Fruit fly (Drosophila melanogaster): ENCODE data around the gene CG5050.

The CG5050 gene

DNA sequence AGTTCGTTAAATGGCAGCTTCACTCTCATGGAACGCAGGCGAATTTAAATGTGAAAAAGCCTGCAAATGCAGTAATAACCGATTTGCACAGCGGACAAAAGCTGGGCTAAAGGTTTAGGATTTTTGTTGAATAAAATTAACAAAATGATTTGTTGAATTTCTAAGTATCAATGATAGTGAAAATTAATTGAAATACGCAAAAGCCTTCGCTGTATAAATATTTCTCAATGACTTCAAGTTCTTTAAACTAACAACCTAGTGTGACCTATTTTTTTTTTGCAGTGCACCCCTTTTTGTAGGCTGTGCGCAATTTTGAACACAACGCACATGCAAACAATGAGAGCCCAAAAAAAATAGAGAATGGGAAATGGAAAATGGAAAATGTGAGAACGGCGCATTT lies 14.2 kb downstream of the CG5050 start:
- TF ChIP-seq sv (GFP tag; optimal IDR thresholded peaks at IDR 0.05) (no peak), CrebA (GFP tag; optimal IDR thresholded peaks at IDR 0.05; ENCODE audit: borderline replicate concordance) (no peak), brk (GFP tag; optimal IDR thresholded peaks at IDR 0.05) (no peak), fru (GFP tag; optimal IDR thresholded peaks at IDR 0.05) (peak; percentile 28), rgr (GFP tag; optimal IDR thresholded peaks at IDR 0.05) (peak; percentile 1), foxo (GFP tag; optimal IDR thresholded peaks at IDR 0.05) (peak in 1 of 2 experiments; percentile 28), h (GFP tag; optimal IDR thresholded peaks at IDR 0.05) (no peak)

- TF ChIP-seq CG32264 (GFP tag; optimal IDR thresholded peaks at IDR 0.05) (peak; percentile 8), br (GFP tag; optimal IDR thresholded peaks at IDR 0.05) (peak; percentile 32), psq (GFP tag; optimal IDR thresholded peaks at IDR 0.05) (peak; percentile 50), usp (GFP tag; optimal IDR thresholded peaks at IDR 0.05) (no peak), rgr (GFP tag; optimal IDR thresholded peaks at IDR 0.05) (peak; percentile 80), foxo (GFP tag; optimal IDR thresholded peaks at IDR 0.05) (peak in 1 of 2 experiments; percentile 58), sage (GFP tag; optimal IDR thresholded peaks at IDR 0.05) (no peak), Dfd (GFP tag; optimal IDR thresholded peaks at IDR 0.05) (no peak), Jra (GFP tag; optimal IDR thresholded peaks at IDR 0.05) (peak; percentile 45), woc (GFP tag; optimal IDR thresholded peaks at IDR 0.05) (no peak), pan (optimal IDR thresholded peaks at IDR 0.05) (no peak), dmrt93B (GFP tag; optimal IDR thresholded peaks at IDR 0.05) (peak; percentile 30), HLH106 (tag; optimal IDR thresholded peaks at IDR 0.05) (peak; percentile 33), Vsx2 (GFP tag; optimal IDR thresholded peaks at IDR 0.05; ENCODE audit: partially characterized antibody) (no peak), dsf (GFP tag; optimal IDR thresholded peaks at IDR 0.05; ENCODE audit: borderline replicate concordance) (no peak), Hr83 (GFP tag; optimal IDR thresholded peaks at IDR 0.05; ENCODE audit: poor library complexity, severe bottlenecking) (peak; percentile 89), h (GFP tag; optimal IDR thresholded peaks at IDR 0.05) (peak; percentile 69), OdsH (GFP tag; optimal IDR thresholded peaks at IDR 0.05) (peak; percentile 81), GATAd (GFP tag; optimal IDR thresholded peaks at IDR 0.05) (no peak), lola (GFP tag; optimal IDR thresholded peaks at IDR 0.05) (no peak), Sp1 (GFP tag; optimal IDR thresholded peaks at IDR 0.05) (peak; percentile 20), dl (GFP tag; optimal IDR thresholded peaks at IDR 0.05; ENCODE audit: insufficient read depth in 1 of 2, partially characterized antibody in 2 of 2) (no peak), CG9705 (GFP tag; optimal IDR thresholded peaks at IDR 0.05) (peak; percentile 19), jim (GFP tag; optimal IDR thresholded peaks at IDR 0.05) (peak; percentile 36), Hnf4 (GFP tag; optimal IDR thresholded peaks at IDR 0.05) (peak; percentile 80)
These were observed 17.9 kb downstream of the CG5050 start for dm6 chr2L:17470630-17471029.

DNA sequence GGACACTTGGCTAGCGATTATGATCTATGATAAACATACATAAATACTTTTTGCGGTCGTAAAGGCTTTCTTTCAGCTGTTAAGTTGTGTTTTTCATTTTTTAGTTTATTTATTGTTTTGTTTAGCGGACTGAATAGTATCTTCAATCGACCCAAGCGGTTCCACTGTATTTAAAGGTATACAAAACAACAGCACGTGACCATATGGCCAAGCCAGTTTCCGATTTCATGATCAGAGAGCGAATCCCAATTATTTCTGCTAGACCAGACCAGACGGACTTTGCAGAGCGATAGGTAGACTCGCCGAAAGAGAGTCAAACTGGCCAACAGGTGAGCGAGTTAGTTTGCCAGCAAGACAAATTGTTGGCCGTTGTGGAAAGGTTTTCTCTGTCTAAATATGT lies 18.8 kb downstream of the CG5050 start, which contains the start of gene Sgt:
Sgt (plus strand) TSS at position 80 of the 400 bp plus-strand sequence.
- TF ChIP-seq Dif (GFP tag; optimal IDR thresholded peaks at IDR 0.05; ENCODE audit: partially characterized antibody) (peak; percentile 22), OdsH (GFP tag; optimal IDR thresholded peaks at IDR 0.05) (no peak)

dm6 chr2L:17472582-17473524 lies 20.1 kb downstream of the CG5050 start, which contains the start of gene BicD:
Gene BicD (minus strand): TSS chr2L:17473215.
- TF ChIP-seq Jra (GFP tag; optimal IDR thresholded peaks at IDR 0.05) (no peak), Rel (GFP tag; optimal IDR thresholded peaks at IDR 0.05) (no peak), Rel (tag; optimal IDR thresholded peaks at IDR 0.05) (peak; percentile 16), Myc (optimal IDR thresholded peaks at IDR 0.05) (peak; percentile 25), foxo (GFP tag; optimal IDR thresholded peaks at IDR 0.05) (peak in 1 of 2 experiments; percentile 20), N (GFP tag; optimal IDR thresholded peaks at IDR 0.05) (peak; percentile 54), HLH106 (tag; optimal IDR thresholded peaks at IDR 0.05) (peak; percentile 25), Mio (GFP tag; optimal IDR thresholded peaks at IDR 0.05) (no peak), Sp1 (GFP tag; optimal IDR thresholded peaks at IDR 0.05) (peak; percentile 38), rgr (GFP tag; optimal IDR thresholded peaks at IDR 0.05) (peak; percentile 5), Abd-B (GFP tag; optimal IDR thresholded peaks at IDR 0.05) (no peak)
